Worm (Caenorhabditis elegans): ENCODE measurements around the gene mrp-2.

DNA sequence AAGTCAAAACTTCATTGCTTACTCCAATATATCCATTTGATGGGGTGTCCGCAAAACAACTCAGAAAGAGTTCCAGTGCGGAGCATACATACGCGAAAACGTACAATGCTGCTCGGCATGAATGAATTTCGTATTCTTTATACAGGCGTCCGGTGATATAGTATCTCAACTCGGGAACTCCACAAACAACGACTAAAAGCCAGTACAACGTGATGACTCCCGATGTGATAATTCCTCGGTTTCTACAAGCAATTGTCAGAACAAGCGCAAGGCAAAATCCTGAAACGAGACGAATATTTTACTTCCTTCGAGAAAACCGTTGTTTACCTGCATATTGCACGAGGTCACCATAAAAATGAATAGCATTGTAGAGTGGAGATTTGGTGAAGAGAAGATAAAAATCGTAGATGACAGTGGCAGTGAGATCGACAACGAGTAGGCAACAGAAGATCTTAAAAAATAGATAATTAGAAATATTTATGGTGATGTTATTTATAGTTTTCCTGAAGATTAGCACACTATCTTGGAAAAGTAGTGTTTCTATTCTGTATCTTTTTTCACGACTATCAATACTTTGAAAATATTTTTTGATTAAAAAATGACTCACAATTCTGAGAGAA, 13.2 kb upstream of the mrp-2 start:
- no peak for TF ChIP-seq ztf-4 (tag; optimal IDR thresholded peaks at IDR 0.05)
- no peak for TF ChIP-seq fos-1 (tag; optimal IDR thresholded peaks at IDR 0.05)
- TF ChIP-seq unc-55 (GFP tag; optimal IDR thresholded peaks at IDR 0.05) = no peak
- no peak for TF ChIP-seq nhr-10 (tag; optimal IDR thresholded peaks at IDR 0.05)
